Worm (Caenorhabditis elegans): Measurements from ENCODE around the gene ZK218.7.

DNA sequence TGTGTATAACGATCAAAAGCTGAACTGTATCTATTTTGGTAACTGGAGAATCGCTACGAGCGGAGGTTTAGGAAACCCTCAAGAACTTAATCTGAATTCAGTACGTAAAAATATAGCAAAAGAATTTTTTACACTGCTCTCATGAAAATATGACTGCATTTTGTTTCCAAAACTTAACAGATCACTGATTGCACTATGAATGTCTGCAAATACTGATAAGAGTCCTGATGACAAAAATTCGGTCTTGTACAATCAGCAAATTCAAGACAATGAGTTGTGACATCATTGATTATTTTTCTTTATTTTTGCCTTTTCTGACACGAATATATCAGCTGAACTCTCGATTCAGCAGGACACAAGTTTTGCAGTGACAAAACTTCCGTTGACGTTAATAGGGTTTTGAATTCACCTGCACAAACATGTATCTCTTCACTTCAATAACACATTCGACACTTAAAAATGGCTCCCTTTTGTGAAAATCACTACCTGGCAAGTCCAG lies 15.6 kb upstream of the ZK218.7 start, which contains the start of gene srh-237:
- TF ChIP-seq dao-5 (tag; optimal IDR thresholded peaks at IDR 0.05) (no peak), him-1 (tag; optimal IDR thresholded peaks at IDR 0.05) (no peak)

Data from whole organism, L4/young adult.